Fruit fly (Drosophila melanogaster): ENCODE results near the gene CG6204.

DNA sequence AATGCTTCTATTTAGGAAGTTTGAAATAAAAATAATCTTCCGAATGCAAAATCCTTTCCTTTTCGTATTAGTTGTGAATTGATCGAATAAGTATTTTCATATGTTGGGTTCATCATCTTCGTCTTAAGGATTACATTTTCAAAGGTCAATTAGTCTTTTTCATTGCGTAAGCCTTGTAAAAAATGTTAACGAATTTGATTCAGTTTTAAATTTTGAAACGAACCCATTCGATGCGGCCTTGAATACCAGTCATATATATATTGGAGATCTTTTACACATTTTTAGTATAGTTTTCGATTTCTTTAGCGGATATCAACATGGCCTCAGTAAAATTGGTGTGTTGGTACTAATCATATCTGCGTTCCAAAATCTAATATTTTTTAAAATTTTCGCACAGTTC is 35.0 kb downstream of the CG6204 start, which contains the start of gene Acp95EF:
- TF ChIP-seq ttk (optimal IDR thresholded peaks at IDR 0.05) (no peak), Sin3A (optimal IDR thresholded peaks at IDR 0.05) (no peak), h (optimal IDR thresholded peaks at IDR 0.05) (no peak), Myc (optimal IDR thresholded peaks at IDR 0.05) (no peak), psq (optimal IDR thresholded peaks at IDR 0.05) (no peak), insv (optimal IDR thresholded peaks at IDR 0.05) (no peak)
